Worm (Caenorhabditis elegans): ENCODE results near the gene tba-7.

DNA sequence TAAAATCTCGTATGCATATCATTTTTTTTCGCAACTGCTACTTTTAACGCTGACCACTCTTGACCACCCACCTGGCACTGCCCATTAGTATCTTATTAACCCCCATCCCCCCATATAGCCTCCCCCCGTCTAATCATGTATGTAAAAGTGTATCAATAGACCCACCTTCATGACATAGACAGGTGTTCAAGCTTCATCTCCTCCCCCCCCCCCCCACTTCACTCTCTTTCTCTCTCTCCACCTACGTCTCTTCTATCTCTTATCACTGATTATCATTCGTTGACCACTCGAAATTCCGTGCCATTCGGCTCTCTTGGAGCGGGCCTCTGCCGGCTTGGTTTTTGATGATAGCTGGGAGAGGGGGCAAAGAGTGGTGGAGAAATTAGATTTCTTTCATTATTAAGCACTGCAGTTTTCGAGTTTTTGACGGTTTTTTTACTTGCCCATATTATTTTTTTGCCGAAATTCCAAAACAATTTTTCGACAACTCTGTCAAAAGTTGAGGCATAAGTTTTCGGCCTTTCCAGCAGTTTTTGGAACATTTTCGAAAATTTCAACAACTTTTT is 15.7 kb downstream of the tba-7 start:
- TF ChIP-seq ceh-45 (GFP tag; IDR thresholded peaks at IDR 0.05), result no peak
- no peak for TF ChIP-seq pha-4 (tag; optimal IDR thresholded peaks at IDR 0.05)
- no peak for TF ChIP-seq lin-11 (tag; optimal IDR thresholded peaks at IDR 0.05)
- no peak for TF ChIP-seq rnt-1 (tag; optimal IDR thresholded peaks at IDR 0.05)
- no peak for TF ChIP-seq unc-42 (tag; optimal IDR thresholded peaks at IDR 0.05)
- TF ChIP-seq dmd-4 (tag; optimal IDR thresholded peaks at IDR 0.05; ENCODE audit: borderline replicate concordance), result no peak
- TF ChIP-seq unc-55 (GFP tag; optimal IDR thresholded peaks at IDR 0.05), result peak; percentile 8
- no peak for TF ChIP-seq unc-86 (tag; optimal IDR thresholded peaks at IDR 0.05)
